Worm (Caenorhabditis elegans) whole organism, L4 larva: ENCODE results near the gene srh-34.
A peak's percentile ranks its signal among the peaks of the same experiment; 100 is the strongest.

Experiments
- Y105C5A.15 ChIP-seq: fragments of 200-800 bp; sonication (Bioruptor generic); IDR thresholded peaks from 2 replicates; pipeline ENCODE4 v1.3.6; 2022; ENCODE audit warnings: missing genetic modification characterization, missing compliant biosample characterization
- ama-1 ChIP-seq: fragments of 150-350 bp; optimal IDR thresholded peaks from 2 replicates; lab custom pipeline; 2014; ENCODE audit warnings: inconsistent platforms, mixed read lengths
- hlh-11 ChIP-seq: fragments of 200-800 bp; sonication (Bioruptor generic); optimal IDR thresholded peaks from 2 replicates; lab custom pipeline; 2018; ENCODE audit warnings: mild to moderate bottlenecking, missing genetic modification characterization, missing compliant biosample characterization
- nhr-11 ChIP-seq: fragments of 150-350 bp; optimal IDR thresholded peaks from 2 replicates; lab custom pipeline; 2014; ENCODE audit warnings: missing biosample characterization, missing genetic modification characterization
- nhr-237 ChIP-seq: sonication (generic microtip); optimal IDR thresholded peaks from 2 replicates; lab custom pipeline; 2017; ENCODE audit warnings: missing biosample characterization, missing genetic modification characterization
- nhr-25 ChIP-seq: sonication (generic microtip); optimal IDR thresholded peaks from 2 replicates; lab custom pipeline; 2017; ENCODE audit warnings: missing genetic modification characterization, mild to moderate bottlenecking, missing compliant biosample characterization, antibody characterized with exemption, moderate library complexity, borderline replicate concordance; ENCODE audit not compliant: insufficient read depth
- nhr-28 ChIP-seq: fragments of 150-350 bp; optimal IDR thresholded peaks from 2 replicates; lab custom pipeline; 2014; ENCODE audit warnings: missing biosample characterization, missing genetic modification characterization
- pha-4 ChIP-seq, 2 experiments: fragments of 150-350 bp in 1 of 2; fragments of 200-800 bp in 1 of 2; sonication (Bioruptor generic) in 1 of 2; IDR thresholded peaks in 1 of 2; optimal IDR thresholded peaks in 1 of 2; 2 replicates each; pipeline versions ENCODE4 v1.3.6 to Lab custom; 2014 to 2022; ENCODE audit warnings: missing genetic modification characterization in 2 of 2, missing genetic modification reagents in 2 of 2, missing biosample characterization in 1 of 2, missing compliant biosample characterization in 1 of 2
- skn-1 ChIP-seq: fragments of 150-350 bp; optimal IDR thresholded peaks from 2 replicates; lab custom pipeline; 2014; ENCODE audit warnings: missing biosample characterization, missing genetic modification characterization
- snpc-4 ChIP-seq: fragments of 150-350 bp; optimal IDR thresholded peaks from 2 replicates; lab custom pipeline; 2014; ENCODE audit warnings: missing biosample characterization, missing genetic modification characterization

DNA sequence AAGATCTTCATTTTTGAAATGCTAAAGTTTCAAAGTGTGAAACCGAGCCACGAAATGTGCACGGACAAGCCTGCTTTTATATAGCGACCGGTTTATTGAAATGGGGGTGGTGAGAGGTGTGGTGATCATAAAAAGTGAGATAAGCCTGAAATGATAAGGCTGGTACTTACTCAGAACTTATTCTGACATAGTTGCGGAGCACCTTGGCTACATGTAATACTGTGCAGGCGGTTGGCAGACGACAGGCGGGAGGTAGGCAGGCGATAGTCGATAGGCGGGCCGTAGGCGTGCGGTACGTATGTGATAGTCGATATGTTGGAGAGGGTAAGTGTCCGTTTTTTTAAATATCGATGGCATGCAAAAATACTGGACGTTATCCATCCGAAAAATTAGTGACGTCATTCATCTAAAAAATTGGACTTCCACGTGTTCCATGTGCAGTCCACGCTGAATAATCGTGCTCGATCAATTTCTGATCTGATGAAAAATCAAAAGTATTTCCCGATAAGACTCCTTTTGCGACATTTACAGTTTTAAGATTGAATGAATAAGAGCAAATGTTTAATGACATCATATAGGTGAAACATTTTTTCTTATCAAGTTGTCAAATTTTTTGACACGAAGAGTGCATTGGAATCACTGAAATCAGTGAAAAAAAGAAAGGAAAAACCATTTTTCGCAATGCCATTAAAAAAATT, 28.7 kb downstream of the srh-34 start, which contains the start of gene irg-8:
- TF ChIP-seq nhr-11 (tag; lab: Kevin White, UChicago), result no peak
- peak; percentile 46 for TF ChIP-seq hlh-11 (tag; lab: Kevin White, UChicago)
- no peak for TF ChIP-seq ama-1
- TF ChIP-seq nhr-237 (tag; lab: Kevin White, UChicago), result no peak
- TF ChIP-seq skn-1 (tag; lab: Kevin White, UChicago), result no peak
- peak; percentile 33 for TF ChIP-seq nhr-28 (tag; lab: Kevin White, UChicago)
- no peak for TF ChIP-seq pha-4 (GFP tag; IDR thresholded peaks at IDR 0.05; lab: Robert Waterston, UW)
- no peak for TF ChIP-seq pha-4 (tag; optimal IDR thresholded peaks at IDR 0.05; lab: Kevin White, UChicago)
- TF ChIP-seq nhr-25 (tag; lab: Kevin White, UChicago), result no peak
- TF ChIP-seq snpc-4, result no peak
- no peak for TF ChIP-seq Y105C5A.15 (GFP tag; lab: Robert Waterston, UW)
